Fruit fly (Drosophila melanogaster) whole organism, larva: ENCODE results near the gene indra.
A peak's percentile ranks its signal among the peaks of the same experiment; 100 is the strongest.

Source experiments
- noc ChIP-seq: fragments of 200-800 bp; sonication (Bioruptor generic); optimal IDR thresholded peaks from 3 replicates; lab custom pipeline; 2019; ENCODE audit warnings: missing biosample characterization, mild to moderate bottlenecking, missing genetic modification characterization, moderate library complexity

Gene indra

DNA sequence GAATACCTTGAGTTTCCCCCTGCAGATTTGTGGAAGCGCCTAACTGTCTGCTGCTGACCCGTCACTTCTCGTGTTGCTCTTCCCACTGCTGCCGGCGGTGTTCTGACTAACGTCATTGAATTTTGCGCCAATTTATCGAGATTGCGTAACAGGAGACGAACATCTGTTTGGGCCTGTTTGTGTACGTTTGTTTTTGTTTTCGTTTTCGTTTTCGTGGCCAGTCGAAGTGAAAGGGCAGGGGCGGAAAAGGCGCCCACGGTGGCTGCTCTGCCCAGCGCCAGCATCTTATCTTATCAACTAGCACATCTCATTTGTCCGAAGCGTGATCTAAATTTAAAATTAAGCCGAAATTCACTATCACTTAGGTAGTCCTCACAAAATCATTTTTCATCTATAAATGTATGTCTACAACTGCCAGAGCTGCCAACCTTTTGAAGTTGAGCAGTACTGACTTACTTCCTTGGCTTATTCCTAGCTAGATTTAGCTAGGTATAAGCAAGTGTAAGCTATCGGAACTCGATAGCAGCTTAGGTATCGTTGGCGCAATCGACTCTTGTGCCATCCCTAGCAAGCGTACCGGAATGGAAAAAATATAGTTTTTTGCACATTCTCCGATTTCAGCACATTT lies 35.1 kb downstream of the indra start, which contains the start of the genes Ctr9 and Nt5a:
TSS of gene Ctr9 (plus strand) at position 220 of the 628 bp plus-strand sequence.
TSS of gene Nt5a (minus strand) at position 414 of the 628 bp plus-strand sequence.
- peak; percentile 40 for TF ChIP-seq noc

- peak; percentile 73 for TF ChIP-seq noc
Measured at dm6 chr3L:1305317-1305716, 36.9 kb downstream of the indra start.

- TF ChIP-seq noc = no peak
Measured at dm6 chr3L:1302950-1303352, 39.3 kb downstream of the indra start.

DNA sequence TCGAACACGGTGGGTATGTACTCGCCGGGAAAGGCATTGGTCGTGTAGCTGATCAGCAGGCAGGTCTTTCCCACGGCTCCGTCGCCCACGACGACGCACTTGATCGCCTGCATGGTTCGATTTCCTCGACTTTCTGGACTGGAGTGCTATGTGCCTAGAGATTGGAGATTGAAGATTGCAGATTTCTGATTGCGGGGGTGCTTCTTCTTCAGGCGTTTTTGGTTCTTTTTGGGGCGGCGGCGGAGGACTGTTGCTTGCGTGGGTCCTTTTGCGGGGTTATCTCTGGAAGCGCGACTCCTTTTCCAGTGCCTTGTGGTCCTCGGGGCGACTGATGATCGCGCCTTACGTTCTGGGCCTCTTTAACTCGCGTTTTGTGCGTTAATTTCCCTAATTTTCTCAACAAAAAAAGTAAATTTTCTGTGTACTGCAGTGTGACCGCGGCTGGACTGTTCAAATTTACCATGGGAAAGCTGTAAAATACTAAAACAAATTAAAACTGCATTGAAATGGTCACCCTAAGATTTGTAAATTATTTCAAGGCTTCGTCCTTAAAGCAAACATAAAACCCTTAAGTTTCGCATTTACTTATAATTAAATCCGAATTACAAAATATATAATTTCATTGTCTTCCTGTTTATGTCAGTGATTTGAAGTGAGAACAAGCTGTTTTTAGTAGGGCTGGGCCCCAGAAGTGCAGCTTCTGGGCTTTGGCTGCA lies 39.8 kb downstream of the indra start, which contains the start of the genes Rac1 and Acat2:
TSS of gene Rac1 (minus strand) at position 450 of the 716 bp plus-strand sequence.
TSS of gene Acat2 (plus strand) at position 711 of the 716 bp plus-strand sequence.
- no peak for TF ChIP-seq noc

dm6 chr3L:1300076-1300635 lies 42.0 kb downstream of the indra start:
- peak; percentile 95 for TF ChIP-seq noc

DNA sequence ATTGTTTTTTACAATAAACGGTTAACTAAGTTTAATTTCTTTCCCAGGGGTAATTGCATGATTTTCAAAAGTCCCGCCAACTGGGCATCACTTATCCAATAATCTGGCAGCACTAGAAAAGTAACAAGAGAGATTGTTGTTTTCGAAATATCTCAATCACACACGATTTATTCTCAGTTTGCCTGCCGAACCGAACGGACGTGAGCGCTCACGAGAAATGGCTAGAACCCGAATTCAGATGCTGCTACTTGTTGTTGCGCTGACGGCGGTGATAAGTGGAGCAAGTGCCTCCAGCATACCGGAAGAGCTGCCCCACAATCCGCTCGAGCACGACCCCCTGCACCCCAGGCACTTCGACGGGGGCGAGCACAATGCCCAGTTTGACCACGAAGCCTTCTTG lies 43.7 kb downstream of the indra start, which contains the start of gene scf:
TSS of gene scf (plus strand) at position 164 of the 400 bp plus-strand sequence.
- TF ChIP-seq noc = no peak

dm6 chr3L:1295693-1296092 lies 46.5 kb downstream of the indra start, which contains the start of gene Rabex-5:
TSS of gene Rabex-5 (plus strand) at chr3L:1295913.
- TF ChIP-seq noc = no peak

dm6 chr3L:1294835-1295234 lies 47.4 kb downstream of the indra start:
- TF ChIP-seq noc = no peak
